Worm (Caenorhabditis elegans) whole organism, L4 larva: ENCODE data around the gene T07F12.1.

ENCODE experiments used
- F10B5.3 ChIP-seq: sonication (generic microtip); optimal IDR thresholded peaks from 2 replicates; lab custom pipeline; 2016; ENCODE audit warnings: mild to moderate bottlenecking, missing genetic modification characterization, missing compliant biosample characterization
- F44E2.7 ChIP-seq: fragments of 200-800 bp; sonication (Bioruptor generic); IDR thresholded peaks from 2 replicates; pipeline ENCODE4 v2.1.2; 2022; ENCODE audit warnings: missing genetic modification characterization, missing compliant biosample characterization
- F49E8.2 ChIP-seq: sonication (generic microtip); optimal IDR thresholded peaks from 2 replicates; lab custom pipeline; 2016; ENCODE audit warnings: missing compliant biosample characterization, mild to moderate bottlenecking, missing genetic modification characterization, borderline replicate concordance
- R02D3.7 ChIP-seq: fragments of 150-350 bp; sonication (generic microtip); optimal IDR thresholded peaks from 3 replicates; lab custom pipeline; 2014; ENCODE audit warnings: missing biosample characterization, missing genetic modification characterization
- T26A8.4 ChIP-seq: fragments of 200-800 bp; sonication (Bioruptor generic); IDR thresholded peaks from 2 replicates; pipeline ENCODE4 v1.3.6; 2022; ENCODE audit warnings: missing genetic modification characterization, missing compliant biosample characterization
- Y75B8A.6 ChIP-seq: fragments of 200-800 bp; sonication (Bioruptor generic); IDR thresholded peaks from 2 replicates; pipeline ENCODE4 v1.3.6; 2022; ENCODE audit warnings: missing genetic modification reagents, missing genetic modification characterization, missing compliant biosample characterization
- aly-2 ChIP-seq: sonication (generic microtip); optimal IDR thresholded peaks from 2 replicates; lab custom pipeline; 2018; ENCODE audit warnings: missing biosample characterization, missing genetic modification characterization
- ama-1 ChIP-seq: fragments of 150-350 bp; optimal IDR thresholded peaks from 2 replicates; lab custom pipeline; 2014; ENCODE audit warnings: inconsistent platforms, mixed read lengths
- attf-4 ChIP-seq: sonication (generic microtip); optimal IDR thresholded peaks from 3 replicates; lab custom pipeline; 2017; ENCODE audit warnings: missing biosample characterization, missing genetic modification characterization
- cey-2 ChIP-seq: sonication (generic microtip); optimal IDR thresholded peaks from 3 replicates; lab custom pipeline; 2017; ENCODE audit warnings: missing genetic modification characterization, mild to moderate bottlenecking, missing compliant biosample characterization, antibody characterized with exemption, borderline replicate concordance; ENCODE audit not compliant: insufficient read depth
- daf-16 ChIP-seq, 3 experiments: sonication (generic microtip); optimal IDR thresholded peaks; 2 replicates each; lab custom pipeline; 2016 to 2017; ENCODE audit warnings: missing genetic modification characterization in 3 of 3, missing genetic modification reagents in 3 of 3, mild to moderate bottlenecking in 2 of 3, missing compliant biosample characterization in 2 of 3, missing biosample characterization in 1 of 3, moderate library complexity in 1 of 3
- dmd-6 ChIP-seq: fragments of 200-800 bp; sonication (Bioruptor generic); IDR thresholded peaks from 2 replicates; pipeline ENCODE4 v1.3.6; 2022; ENCODE audit warnings: missing genetic modification reagents, missing genetic modification characterization, missing compliant biosample characterization
- dpl-1 ChIP-seq: fragments of 150-350 bp; optimal IDR thresholded peaks from 2 replicates; lab custom pipeline; 2014; ENCODE audit warnings: missing biosample characterization, missing genetic modification reagents, missing genetic modification characterization
- duxl-1 ChIP-seq: sonication (generic microtip); optimal IDR thresholded peaks from 2 replicates; lab custom pipeline; 2016; ENCODE audit warnings: mild to moderate bottlenecking, missing genetic modification characterization, moderate library complexity, missing compliant biosample characterization; ENCODE audit not compliant: poor library complexity
- dve-1 ChIP-seq: sonication (generic microtip); optimal IDR thresholded peaks from 2 replicates; lab custom pipeline; 2017; ENCODE audit warnings: antibody characterized with exemption, mild to moderate bottlenecking, missing genetic modification characterization, missing compliant biosample characterization; ENCODE audit not compliant: insufficient read depth
- egl-43 ChIP-seq: fragments of 200-800 bp; sonication (Bioruptor generic); IDR thresholded peaks from 2 replicates; pipeline ENCODE4 v1.3.6; 2022; ENCODE audit warnings: missing genetic modification reagents, missing genetic modification characterization, missing compliant biosample characterization
- fkh-10 ChIP-seq: fragments of 150-350 bp; optimal IDR thresholded peaks from 2 replicates; lab custom pipeline; 2014; ENCODE audit warnings: missing biosample characterization, missing genetic modification reagents, missing genetic modification characterization
- hlh-11 ChIP-seq: fragments of 200-800 bp; sonication (Bioruptor generic); optimal IDR thresholded peaks from 2 replicates; lab custom pipeline; 2018; ENCODE audit warnings: mild to moderate bottlenecking, missing genetic modification characterization, missing compliant biosample characterization
- jun-1 ChIP-seq: fragments of 150-350 bp; optimal IDR thresholded peaks from 2 replicates; lab custom pipeline; 2014; ENCODE audit warnings: missing biosample characterization, missing genetic modification reagents, missing genetic modification characterization
- lin-13 ChIP-seq: fragments of 150-350 bp; optimal IDR thresholded peaks from 2 replicates; lab custom pipeline; 2014; ENCODE audit warnings: missing biosample characterization, missing genetic modification reagents, missing genetic modification characterization
- lin-15B ChIP-seq: fragments of 150-350 bp; sonication (generic microtip); optimal IDR thresholded peaks from 3 replicates; lab custom pipeline; 2014; ENCODE audit warnings: missing biosample characterization, missing genetic modification characterization
- lin-29 ChIP-seq: fragments of 200-800 bp; sonication (Bioruptor generic); IDR thresholded peaks from 2 replicates; pipeline ENCODE4 v1.3.6; 2022; ENCODE audit warnings: missing genetic modification reagents, missing genetic modification characterization, missing compliant biosample characterization
- lin-39 ChIP-seq: fragments of 150-350 bp; optimal IDR thresholded peaks from 2 replicates; lab custom pipeline; 2014; ENCODE audit warnings: missing biosample characterization, missing genetic modification reagents, missing genetic modification characterization
- madf-9 ChIP-seq: fragments of 200-800 bp; sonication (Bioruptor generic); conservative IDR thresholded peaks from 2 replicates; pipeline ENCODE4 v1.3.6; 2022; ENCODE audit warnings: missing genetic modification reagents, missing genetic modification characterization, missing compliant biosample characterization
- mes-2 ChIP-seq: sonication (generic microtip); optimal IDR thresholded peaks from 2 replicates; lab custom pipeline; 2016; ENCODE audit warnings: missing genotype, mild to moderate bottlenecking, missing genetic modification characterization, missing compliant biosample characterization; ENCODE audit not compliant: poor library complexity, severe bottlenecking
- nhr-102 ChIP-seq: sonication (generic microtip); optimal IDR thresholded peaks from 2 replicates; lab custom pipeline; 2016; ENCODE audit warnings: mild to moderate bottlenecking, missing genetic modification characterization, moderate library complexity, missing compliant biosample characterization
- nhr-11 ChIP-seq: fragments of 150-350 bp; optimal IDR thresholded peaks from 2 replicates; lab custom pipeline; 2014; ENCODE audit warnings: missing biosample characterization, missing genetic modification characterization
- nhr-237 ChIP-seq: sonication (generic microtip); optimal IDR thresholded peaks from 2 replicates; lab custom pipeline; 2017; ENCODE audit warnings: missing biosample characterization, missing genetic modification characterization
- nhr-25 ChIP-seq: sonication (generic microtip); optimal IDR thresholded peaks from 2 replicates; lab custom pipeline; 2017; ENCODE audit warnings: missing genetic modification characterization, mild to moderate bottlenecking, missing compliant biosample characterization, antibody characterized with exemption, moderate library complexity, borderline replicate concordance; ENCODE audit not compliant: insufficient read depth
- nhr-28 ChIP-seq: fragments of 150-350 bp; optimal IDR thresholded peaks from 2 replicates; lab custom pipeline; 2014; ENCODE audit warnings: missing biosample characterization, missing genetic modification characterization
- nhr-42 ChIP-seq: fragments of 200-800 bp; sonication (Bioruptor generic); IDR thresholded peaks from 2 replicates; pipeline ENCODE4 v1.3.6; 2022; ENCODE audit warnings: missing genetic modification characterization, missing compliant biosample characterization
- nhr-6 ChIP-seq: fragments of 150-350 bp; optimal IDR thresholded peaks from 2 replicates; lab custom pipeline; 2014; ENCODE audit warnings: missing biosample characterization, missing genetic modification characterization
- nhr-76 ChIP-seq: fragments of 150-350 bp; optimal IDR thresholded peaks from 2 replicates; lab custom pipeline; 2014; ENCODE audit warnings: missing biosample characterization, missing genetic modification characterization
- pqm-1 ChIP-seq: sonication (generic microtip); optimal IDR thresholded peaks from 2 replicates; lab custom pipeline; 2017; ENCODE audit warnings: missing biosample characterization, missing genetic modification characterization
- tag-97 ChIP-seq: fragments of 200-800 bp; sonication (Bioruptor generic); IDR thresholded peaks from 2 replicates; pipeline ENCODE4 v1.3.6; 2022; ENCODE audit warnings: missing genetic modification characterization, missing compliant biosample characterization
- tra-1 ChIP-seq: fragments of 200-800 bp; sonication (Bioruptor generic); IDR thresholded peaks from 2 replicates; pipeline ENCODE4 v1.3.6; 2022; ENCODE audit warnings: missing genetic modification reagents, missing genetic modification characterization, missing compliant biosample characterization
- unc-62 ChIP-seq, 3 experiments: fragments of 150-350 bp in 1 of 3; sonication (generic microtip); optimal IDR thresholded peaks in 2 of 3; peaks in 1 of 3; 1 replicate in 1 of 3; 2 replicates in 2 of 3; lab custom pipeline; 2014 to 2017; ENCODE audit warnings: missing biosample characterization in 3 of 3, missing genetic modification characterization in 3 of 3, missing genetic modification reagents in 3 of 3, missing genotype in 1 of 3
- vab-7 ChIP-seq: fragments of 200-800 bp; sonication (Bioruptor generic); IDR thresholded peaks from 2 replicates; pipeline ENCODE4 v1.3.6; 2022; ENCODE audit warnings: missing genetic modification reagents, missing genetic modification characterization, missing compliant biosample characterization
- zip-11 ChIP-seq: fragments of 200-800 bp; sonication (Bioruptor generic); IDR thresholded peaks from 2 replicates; pipeline ENCODE4 v1.3.6; 2022; ENCODE audit warnings: missing genetic modification characterization, missing compliant biosample characterization
- ztf-11 ChIP-seq: fragments of 150-350 bp; optimal IDR thresholded peaks from 2 replicates; lab custom pipeline; 2014; ENCODE audit warnings: missing biosample characterization, missing genetic modification characterization
- ztf-7 ChIP-seq: fragments of 150-350 bp; optimal IDR thresholded peaks from 2 replicates; lab custom pipeline; 2014; ENCODE audit warnings: missing biosample characterization, missing genetic modification characterization

The T07F12.1 gene

DNA sequence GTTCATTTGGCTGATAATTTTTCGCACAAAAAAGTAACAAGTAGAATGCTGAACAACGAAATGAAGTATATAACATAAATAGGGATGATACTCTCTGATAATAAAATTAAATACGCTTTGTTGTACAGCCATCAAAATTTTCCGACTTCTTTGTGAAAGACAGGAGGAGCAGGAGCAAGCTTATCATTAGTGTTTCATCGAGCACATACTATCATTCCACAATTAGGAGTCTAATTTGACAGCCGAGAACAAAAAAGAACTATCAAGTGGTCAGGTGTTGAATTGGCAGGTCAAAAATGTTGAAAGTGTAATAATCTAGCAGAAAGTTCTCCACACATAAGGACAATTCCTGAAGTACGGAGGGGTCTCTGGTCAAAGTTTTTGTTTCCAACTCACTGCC is 34.3 kb downstream of the T07F12.1 start:
- TF ChIP-seq vab-7 (GFP tag; lab: Robert Waterston, UW) = no peak
- TF ChIP-seq hlh-11 (tag; lab: Kevin White, UChicago) = peak; percentile 57
- TF ChIP-seq nhr-42 (GFP tag; lab: Robert Waterston, UW) = no peak
- no peak for TF ChIP-seq attf-4 (tag; lab: Kevin White, UChicago)
- no peak for TF ChIP-seq duxl-1 (tag; lab: Kevin White, UChicago)
- no peak for TF ChIP-seq lin-29 (GFP tag; lab: Robert Waterston, UW)
- TF ChIP-seq T26A8.4 (GFP tag; lab: Robert Waterston, UW) = no peak
- TF ChIP-seq nhr-25 = no peak
- no peak for TF ChIP-seq zip-11
- TF ChIP-seq jun-1 (tag; lab: Kevin White, UChicago) = no peak
- no peak for TF ChIP-seq madf-9 (GFP tag; lab: Robert Waterston, UW)
- TF ChIP-seq nhr-237 (tag; lab: Kevin White, UChicago) = no peak
- no peak for TF ChIP-seq tag-97 (GFP tag; lab: Robert Waterston, UW)
- no peak for TF ChIP-seq nhr-6 (tag; lab: Kevin White, UChicago)
- TF ChIP-seq cey-2 (tag; lab: Kevin White, UChicago) = no peak
- no peak for TF ChIP-seq lin-39
- no peak for TF ChIP-seq aly-2 (tag; lab: Kevin White, UChicago)
- TF ChIP-seq nhr-28 (tag; lab: Kevin White, UChicago) = peak; percentile 10
- TF ChIP-seq nhr-11 (tag; lab: Kevin White, UChicago) = no peak
- TF ChIP-seq dpl-1 (GFP tag; lab: Kevin White, UChicago) = no peak
- TF ChIP-seq nhr-102 = no peak
- peak; percentile 61 for TF ChIP-seq dmd-6 (GFP tag; lab: Robert Waterston, UW)
- no peak for TF ChIP-seq ztf-11
- TF ChIP-seq Y75B8A.6 (GFP tag; lab: Robert Waterston, UW) = no peak
- no peak for TF ChIP-seq daf-16 (GFP tag; optimal IDR thresholded peaks at IDR 0.05; lab: Kevin White, UChicago)
- peak; percentile 63 for TF ChIP-seq daf-16 (tag; optimal IDR thresholded peaks at IDR 0.05; lab: Kevin White, UChicago)
- TF ChIP-seq lin-15B (tag; lab: Kevin White, UChicago) = no peak
- TF ChIP-seq F10B5.3 = no peak
- no peak for TF ChIP-seq unc-62 (GFP tag; optimal IDR thresholded peaks at IDR 0.05 in 1 of 2; lab: Kevin White, UChicago)
- no peak for TF ChIP-seq unc-62 (tag; optimal IDR thresholded peaks at IDR 0.05; lab: Kevin White, UChicago)
- TF ChIP-seq pqm-1 = peak; percentile 76
- no peak for TF ChIP-seq tra-1 (GFP tag; lab: Robert Waterston, UW)
- TF ChIP-seq dve-1 (tag; lab: Kevin White, UChicago) = peak; percentile 42
- TF ChIP-seq F49E8.2 = no peak
- TF ChIP-seq R02D3.7 (tag; lab: Kevin White, UChicago) = no peak
- no peak for TF ChIP-seq ama-1 (lab: Kevin White, UChicago)
- TF ChIP-seq egl-43 = no peak

DNA sequence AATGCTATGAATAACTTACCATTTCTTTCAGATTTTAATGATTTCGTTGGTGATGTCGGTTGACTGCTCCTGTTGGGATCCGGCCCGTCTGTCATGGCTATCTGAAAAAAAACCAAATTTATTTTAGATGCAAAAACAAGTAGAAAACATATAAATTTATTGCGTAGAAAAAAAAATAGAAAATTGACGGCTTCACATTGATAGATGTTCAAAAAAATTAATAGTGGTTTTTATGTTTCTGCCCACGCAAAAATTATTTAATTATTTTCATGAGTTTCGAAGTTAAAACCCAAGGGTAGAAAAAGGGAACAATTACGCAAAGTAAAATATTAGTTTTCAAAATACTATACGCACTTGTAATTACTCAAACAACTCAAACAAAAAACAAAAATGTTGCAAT is 35.8 kb downstream of the T07F12.1 start, which contains the start of gene mct-4:
TSS of gene mct-4 (minus strand) at position 101 of the 400 bp plus-strand sequence.
- TF ChIP-seq fkh-10 (GFP tag; lab: Kevin White, UChicago) (no peak), hlh-11 (tag; lab: Kevin White, UChicago) (no peak), Y75B8A.6 (GFP tag; lab: Robert Waterston, UW) (no peak), mes-2 (tag; lab: Kevin White, UChicago) (no peak), ztf-7 (tag; lab: Kevin White, UChicago) (no peak), F44E2.7 (GFP tag; lab: Robert Waterston, UW) (no peak), cey-2 (tag; lab: Kevin White, UChicago) (no peak), nhr-76 (no peak), lin-13 (GFP tag; lab: Kevin White, UChicago) (no peak)
- TF ChIP-seq, all 104 proteins: peak for 0
